Worm (Caenorhabditis elegans): ENCODE data around the gene sth-1.

DNA sequence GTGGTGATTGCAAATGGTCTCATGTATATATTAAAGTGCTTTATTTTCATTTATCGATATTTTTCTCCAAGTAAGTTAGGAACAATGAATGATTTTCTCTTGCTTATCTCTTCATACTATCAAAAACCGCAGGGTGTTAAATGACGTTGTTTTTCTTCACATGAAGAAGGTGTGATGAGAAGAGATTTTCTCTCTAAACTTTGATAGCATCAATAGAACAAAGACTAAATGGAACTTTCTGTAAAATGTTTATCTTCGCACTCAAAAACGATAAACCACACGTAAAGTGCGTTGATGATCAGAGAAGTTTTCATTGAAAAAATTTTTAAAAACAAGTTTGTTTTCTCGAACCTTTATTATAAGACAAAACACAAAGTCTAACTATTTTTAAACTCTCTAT is 27.9 kb downstream of the sth-1 start:
- no peak for TF ChIP-seq ceh-24 (tag; optimal IDR thresholded peaks at IDR 0.05)
- no peak for TF ChIP-seq hlh-15 (tag; optimal IDR thresholded peaks at IDR 0.05)
- TF ChIP-seq eyg-1 (tag; optimal IDR thresholded peaks at IDR 0.05) = no peak

All from whole organism, late embryonic.